Worm (Caenorhabditis elegans) whole organism, L4 larva: ENCODE measurements around the gene ram-5.

Experiments used
- D1046.2 ChIP-seq: fragments of 200-800 bp; sonication (Bioruptor generic); IDR thresholded peaks from 2 replicates; pipeline ENCODE4 v1.3.6; 2022; ENCODE audit warnings: missing genetic modification characterization, missing compliant biosample characterization
- F37D6.2 ChIP-seq: sonication (generic microtip); optimal IDR thresholded peaks from 2 replicates; lab custom pipeline; 2016; ENCODE audit warnings: mild to moderate bottlenecking, missing genetic modification characterization, missing compliant biosample characterization
- T26A8.4 ChIP-seq: fragments of 200-800 bp; sonication (Bioruptor generic); IDR thresholded peaks from 2 replicates; pipeline ENCODE4 v1.3.6; 2022; ENCODE audit warnings: missing genetic modification characterization, missing compliant biosample characterization
- Y105C5A.15 ChIP-seq: fragments of 200-800 bp; sonication (Bioruptor generic); IDR thresholded peaks from 2 replicates; pipeline ENCODE4 v1.3.6; 2022; ENCODE audit warnings: missing genetic modification characterization, missing compliant biosample characterization
- ZK337.2 ChIP-seq: fragments of 200-800 bp; sonication (Bioruptor generic); IDR thresholded peaks from 2 replicates; pipeline ENCODE4 v1.3.6; 2022; ENCODE audit warnings: missing genetic modification reagents, missing genetic modification characterization, missing compliant biosample characterization
- aha-1 ChIP-seq: fragments of 150-350 bp; peaks from one replicate; lab custom pipeline; 2014; ENCODE audit warnings: missing biosample characterization, missing genetic modification characterization
- aly-2 ChIP-seq: sonication (generic microtip); optimal IDR thresholded peaks from 2 replicates; lab custom pipeline; 2018; ENCODE audit warnings: missing biosample characterization, missing genetic modification characterization
- ceh-28 ChIP-seq: fragments of 150-350 bp; optimal IDR thresholded peaks from 2 replicates; lab custom pipeline; 2014; ENCODE audit warnings: missing biosample characterization, missing genetic modification reagents, missing genetic modification characterization
- ceh-82 ChIP-seq: sonication (generic microtip); optimal IDR thresholded peaks from 2 replicates; lab custom pipeline; 2017; ENCODE audit warnings: missing biosample characterization, missing genetic modification characterization
- ces-1 ChIP-seq: fragments of 150-350 bp; sonication (generic microtip); optimal IDR thresholded peaks from 4 replicates; lab custom pipeline; 2014; ENCODE audit warnings: missing biosample characterization, missing genetic modification reagents, missing genetic modification characterization
- cey-2 ChIP-seq: sonication (generic microtip); optimal IDR thresholded peaks from 3 replicates; lab custom pipeline; 2017; ENCODE audit warnings: missing genetic modification characterization, mild to moderate bottlenecking, missing compliant biosample characterization, antibody characterized with exemption, borderline replicate concordance; ENCODE audit not compliant: insufficient read depth
- daf-12 ChIP-seq: fragments of 150-350 bp; optimal IDR thresholded peaks from 2 replicates; lab custom pipeline; 2014; ENCODE audit warnings: missing biosample characterization, missing genetic modification reagents, missing genetic modification characterization
- dmd-6 ChIP-seq: fragments of 200-800 bp; sonication (Bioruptor generic); IDR thresholded peaks from 2 replicates; pipeline ENCODE4 v1.3.6; 2022; ENCODE audit warnings: missing genetic modification reagents, missing genetic modification characterization, missing compliant biosample characterization
- dpl-1 ChIP-seq: fragments of 150-350 bp; optimal IDR thresholded peaks from 2 replicates; lab custom pipeline; 2014; ENCODE audit warnings: missing biosample characterization, missing genetic modification reagents, missing genetic modification characterization
- egl-27 ChIP-seq: sonication (generic microtip); optimal IDR thresholded peaks from 3 replicates; lab custom pipeline; 2017; ENCODE audit warnings: missing biosample characterization, missing genetic modification reagents, missing genetic modification characterization
- hif-1 ChIP-seq, 2 experiments: sonication (generic microtip); optimal IDR thresholded peaks; 2 replicates each; lab custom pipeline; 2016 to 2017; ENCODE audit warnings: missing compliant biosample characterization in 2 of 2, missing genetic modification characterization in 2 of 2, missing genetic modification reagents in 2 of 2, missing genotype in 2 of 2, mild to moderate bottlenecking in 1 of 2
- hlh-30 ChIP-seq: sonication (generic microtip); optimal IDR thresholded peaks from 2 replicates; lab custom pipeline; 2017; ENCODE audit warnings: antibody characterized with exemption, mild to moderate bottlenecking, missing genetic modification characterization, missing compliant biosample characterization; ENCODE audit not compliant: insufficient read depth
- hmg-1.1 ChIP-seq: fragments of 200-800 bp; sonication (Bioruptor generic); IDR thresholded peaks from 2 replicates; pipeline ENCODE4 v1.3.6; 2022; ENCODE audit warnings: missing genetic modification reagents, missing genetic modification characterization, missing compliant biosample characterization
- jun-1 ChIP-seq: fragments of 150-350 bp; optimal IDR thresholded peaks from 2 replicates; lab custom pipeline; 2014; ENCODE audit warnings: missing biosample characterization, missing genetic modification reagents, missing genetic modification characterization
- lin-1 ChIP-seq: fragments of 200-800 bp; sonication (Bioruptor generic); IDR thresholded peaks from 2 replicates; pipeline ENCODE4 v1.3.6; 2022; ENCODE audit warnings: missing genetic modification reagents, missing genetic modification characterization, missing compliant biosample characterization
- lin-39 ChIP-seq: fragments of 150-350 bp; optimal IDR thresholded peaks from 2 replicates; lab custom pipeline; 2014; ENCODE audit warnings: missing biosample characterization, missing genetic modification reagents, missing genetic modification characterization
- madf-5 ChIP-seq, 2 experiments: fragments of 200-800 bp; sonication (Bioruptor generic); IDR thresholded peaks; 2 replicates each; pipeline ENCODE4 v1.3.6; 2022; ENCODE audit warnings: missing compliant biosample characterization in 2 of 2, missing genetic modification characterization in 2 of 2
- madf-9 ChIP-seq: fragments of 200-800 bp; sonication (Bioruptor generic); conservative IDR thresholded peaks from 2 replicates; pipeline ENCODE4 v1.3.6; 2022; ENCODE audit warnings: missing genetic modification reagents, missing genetic modification characterization, missing compliant biosample characterization
- mdt-29 ChIP-seq: fragments of 200-800 bp; sonication (Bioruptor generic); IDR thresholded peaks from 2 replicates; pipeline ENCODE4 v1.3.6; 2022; ENCODE audit warnings: missing genetic modification reagents, missing genetic modification characterization, missing compliant biosample characterization
- mes-2 ChIP-seq: sonication (generic microtip); optimal IDR thresholded peaks from 2 replicates; lab custom pipeline; 2016; ENCODE audit warnings: missing genotype, mild to moderate bottlenecking, missing genetic modification characterization, missing compliant biosample characterization; ENCODE audit not compliant: poor library complexity, severe bottlenecking
- nhr-10 ChIP-seq: fragments of 150-350 bp; optimal IDR thresholded peaks from 2 replicates; lab custom pipeline; 2014; ENCODE audit warnings: missing biosample characterization, missing genetic modification characterization
- nhr-11 ChIP-seq: fragments of 150-350 bp; optimal IDR thresholded peaks from 2 replicates; lab custom pipeline; 2014; ENCODE audit warnings: missing biosample characterization, missing genetic modification characterization
- nhr-237 ChIP-seq: sonication (generic microtip); optimal IDR thresholded peaks from 2 replicates; lab custom pipeline; 2017; ENCODE audit warnings: missing biosample characterization, missing genetic modification characterization
- nhr-41 ChIP-seq: fragments of 200-800 bp; sonication (Bioruptor generic); IDR thresholded peaks from 2 replicates; pipeline ENCODE4 v1.3.6; 2022; ENCODE audit warnings: missing genetic modification reagents, missing genetic modification characterization, missing compliant biosample characterization
- nhr-77 ChIP-seq: fragments of 150-350 bp; optimal IDR thresholded peaks from 2 replicates; lab custom pipeline; 2014; ENCODE audit warnings: missing biosample characterization, missing genetic modification characterization
- pha-4 ChIP-seq, 2 experiments: fragments of 150-350 bp in 1 of 2; fragments of 200-800 bp in 1 of 2; sonication (Bioruptor generic) in 1 of 2; IDR thresholded peaks in 1 of 2; optimal IDR thresholded peaks in 1 of 2; 2 replicates each; pipeline versions ENCODE4 v1.3.6 to Lab custom; 2014 to 2022; ENCODE audit warnings: missing genetic modification characterization in 2 of 2, missing genetic modification reagents in 2 of 2, missing biosample characterization in 1 of 2, missing compliant biosample characterization in 1 of 2
- rbr-2 ChIP-seq: sonication (generic microtip); optimal IDR thresholded peaks from 2 replicates; lab custom pipeline; 2016; ENCODE audit warnings: missing genotype, missing genetic modification characterization, missing compliant biosample characterization
- sdz-12 ChIP-seq: fragments of 200-800 bp; sonication (Bioruptor generic); optimal IDR thresholded peaks from 2 replicates; lab custom pipeline; 2018; ENCODE audit warnings: mild to moderate bottlenecking, missing genetic modification characterization, missing compliant biosample characterization
- set-16 ChIP-seq: fragments of 200-800 bp; sonication (Bioruptor generic); IDR thresholded peaks from 2 replicates; pipeline ENCODE4 v1.3.6; 2022; ENCODE audit warnings: missing genetic modification reagents, missing genetic modification characterization, missing compliant biosample characterization
- snpc-1.2 ChIP-seq: fragments of 200-800 bp; sonication (Bioruptor generic); IDR thresholded peaks from 2 replicates; pipeline ENCODE4 v1.3.6; 2022; ENCODE audit warnings: missing genetic modification reagents, missing genetic modification characterization, missing compliant biosample characterization
- snpc-4 ChIP-seq: fragments of 150-350 bp; optimal IDR thresholded peaks from 2 replicates; lab custom pipeline; 2014; ENCODE audit warnings: missing biosample characterization, missing genetic modification characterization
- spr-1 ChIP-seq: sonication (generic microtip); optimal IDR thresholded peaks from 2 replicates; lab custom pipeline; 2016; ENCODE audit warnings: mild to moderate bottlenecking, missing genetic modification characterization, missing compliant biosample characterization
- tag-97 ChIP-seq: fragments of 200-800 bp; sonication (Bioruptor generic); IDR thresholded peaks from 2 replicates; pipeline ENCODE4 v1.3.6; 2022; ENCODE audit warnings: missing genetic modification characterization, missing compliant biosample characterization
- tra-1 ChIP-seq: fragments of 200-800 bp; sonication (Bioruptor generic); IDR thresholded peaks from 2 replicates; pipeline ENCODE4 v1.3.6; 2022; ENCODE audit warnings: missing genetic modification reagents, missing genetic modification characterization, missing compliant biosample characterization
- unc-130 ChIP-seq: sonication (generic microtip); optimal IDR thresholded peaks from 2 replicates; lab custom pipeline; 2016; ENCODE audit warnings: missing genetic modification reagents, missing genetic modification characterization, missing compliant biosample characterization
- unc-39 ChIP-seq: sonication (generic microtip); optimal IDR thresholded peaks from 2 replicates; lab custom pipeline; 2017; ENCODE audit warnings: missing biosample characterization, missing genetic modification characterization
- unc-62 ChIP-seq, 3 experiments: fragments of 150-350 bp in 1 of 3; sonication (generic microtip); optimal IDR thresholded peaks in 2 of 3; peaks in 1 of 3; 1 replicate in 1 of 3; 2 replicates in 2 of 3; lab custom pipeline; 2014 to 2017; ENCODE audit warnings: missing biosample characterization in 3 of 3, missing genetic modification characterization in 3 of 3, missing genetic modification reagents in 3 of 3, missing genotype in 1 of 3
- vab-7 ChIP-seq: fragments of 200-800 bp; sonication (Bioruptor generic); IDR thresholded peaks from 2 replicates; pipeline ENCODE4 v1.3.6; 2022; ENCODE audit warnings: missing genetic modification reagents, missing genetic modification characterization, missing compliant biosample characterization
- zag-1 ChIP-seq: fragments of 150-350 bp; optimal IDR thresholded peaks from 2 replicates; lab custom pipeline; 2014; ENCODE audit warnings: missing biosample characterization, missing genetic modification characterization
- zfp-2 ChIP-seq: sonication (generic microtip); optimal IDR thresholded peaks from 2 replicates; lab custom pipeline; 2016; ENCODE audit warnings: mild to moderate bottlenecking, missing genetic modification characterization, missing compliant biosample characterization
- zip-11 ChIP-seq: fragments of 200-800 bp; sonication (Bioruptor generic); IDR thresholded peaks from 2 replicates; pipeline ENCODE4 v1.3.6; 2022; ENCODE audit warnings: missing genetic modification characterization, missing compliant biosample characterization
- ztf-7 ChIP-seq: fragments of 150-350 bp; optimal IDR thresholded peaks from 2 replicates; lab custom pipeline; 2014; ENCODE audit warnings: missing biosample characterization, missing genetic modification characterization

The ram-5 gene

ce11 chrX:14562286-14563086 lies 12.5 kb downstream of the ram-5 start (continued):
- TF ChIP-seq zfp-2 (tag; lab: Kevin White, UChicago), result no peak
- no peak for TF ChIP-seq Y105C5A.15
- TF ChIP-seq hif-1 (tag; optimal IDR thresholded peaks at IDR 0.05; lab: Kevin White, UChicago), result peak in 1 of 2 experiments; percentile 82
- TF ChIP-seq F37D6.2, result peak; percentile 77
- TF ChIP-seq mes-2 (tag; lab: Kevin White, UChicago), result peak; percentile 7
- TF ChIP-seq unc-130 (GFP tag; lab: Kevin White, UChicago), result no peak
- TF ChIP-seq nhr-11, result peak; percentile 97
- peak; percentile 61 for TF ChIP-seq nhr-77
- TF ChIP-seq dmd-6, result peak; percentile 82
- TF ChIP-seq lin-1 (GFP tag; lab: Robert Waterston, UW), result no peak
- no peak for TF ChIP-seq sdz-12 (GFP tag; lab: Kevin White, UChicago)
- TF ChIP-seq, all 104 proteins: peak for 28

ce11 chrX:14563818-14564217 lies 13.9 kb downstream of the ram-5 start:
- TF ChIP-seq nhr-10 (tag; lab: Kevin White, UChicago) (no peak), ZK337.2 (GFP tag; lab: Robert Waterston, UW) (no peak), dpl-1 (GFP tag; lab: Kevin White, UChicago) (no peak), dmd-6 (peak; percentile 36), pha-4 (GFP tag; IDR thresholded peaks at IDR 0.05; lab: Robert Waterston, UW) (no peak), pha-4 (tag; optimal IDR thresholded peaks at IDR 0.05; lab: Kevin White, UChicago) (no peak), snpc-4 (tag; lab: Kevin White, UChicago) (no peak), madf-5 (GFP tag; IDR thresholded peaks at IDR 0.05; lab: Robert Waterston, UW) (no peak), ces-1 (GFP tag; lab: Kevin White, UChicago) (no peak), lin-1 (GFP tag; lab: Robert Waterston, UW) (no peak), lin-39 (tag; lab: Kevin White, UChicago) (no peak), zip-11 (no peak), aly-2 (tag; lab: Kevin White, UChicago) (no peak), nhr-237 (tag; lab: Kevin White, UChicago) (no peak), spr-1 (tag; lab: Kevin White, UChicago) (no peak), snpc-1.2 (GFP tag; lab: Robert Waterston, UW) (no peak), zag-1 (tag; lab: Kevin White, UChicago) (no peak), ztf-7 (tag; lab: Kevin White, UChicago) (no peak), mdt-29 (GFP tag; lab: Robert Waterston, UW) (no peak), tag-97 (GFP tag; lab: Robert Waterston, UW) (no peak), ceh-28 (tag; lab: Kevin White, UChicago) (no peak), aha-1 (tag; lab: Kevin White, UChicago) (peak; percentile 82), nhr-77 (no peak), hmg-1.1 (GFP tag; lab: Robert Waterston, UW) (no peak), hlh-30 (tag; lab: Kevin White, UChicago) (no peak), nhr-41 (GFP tag; lab: Robert Waterston, UW) (no peak), egl-27 (tag; lab: Kevin White, UChicago) (no peak), unc-130 (GFP tag; lab: Kevin White, UChicago) (no peak), ceh-82 (no peak), set-16 (no peak), D1046.2 (GFP tag; lab: Robert Waterston, UW) (no peak), jun-1 (tag; lab: Kevin White, UChicago) (no peak), madf-9 (GFP tag; lab: Robert Waterston, UW) (no peak), unc-39 (tag; lab: Kevin White, UChicago) (no peak), zfp-2 (tag; lab: Kevin White, UChicago) (no peak), rbr-2 (no peak), vab-7 (GFP tag; lab: Robert Waterston, UW) (no peak), unc-62 (GFP tag; optimal IDR thresholded peaks at IDR 0.05 in 1 of 2; lab: Kevin White, UChicago) (peak in 1 of 2 experiments; percentile 90), unc-62 (tag; optimal IDR thresholded peaks at IDR 0.05; lab: Kevin White, UChicago) (no peak), cey-2 (tag; lab: Kevin White, UChicago) (no peak), tra-1 (GFP tag; lab: Robert Waterston, UW) (0 out of 2 replicates have a peak, but pooled peaks have one; percentile 16), T26A8.4 (no peak), daf-12 (tag; lab: Kevin White, UChicago) (no peak)
